Worm (Caenorhabditis elegans): ENCODE measurements around the gene T01C1.4.

- TF ChIP-seq klf-2 (GFP tag; conservative IDR thresholded peaks at IDR 0.05) (no peak), med-1 (GFP tag; optimal IDR thresholded peaks at IDR 0.05; ENCODE audit: insufficient read depth) (no peak), flt-1 (GFP tag; IDR thresholded peaks at IDR 0.05) (no peak)
These were observed 29.5 kb upstream of the T01C1.4 start, which contains the start of gene R07A4.2 for ce11 chrX:10746388-10746787.
